Worm (Caenorhabditis elegans) whole organism, L4 larva: ENCODE measurements around the gene srj-7.

ENCODE experiments used
- F10B5.3 ChIP-seq: sonication (generic microtip); optimal IDR thresholded peaks from 2 replicates; lab custom pipeline; 2016; ENCODE audit warnings: mild to moderate bottlenecking, missing genetic modification characterization, missing compliant biosample characterization
- F26F4.8 ChIP-seq: fragments of 200-800 bp; sonication (Bioruptor generic); conservative IDR thresholded peaks from 2 replicates; pipeline ENCODE4 v1.3.6; 2022; ENCODE audit warnings: missing genetic modification characterization, missing compliant biosample characterization
- F37D6.2 ChIP-seq: sonication (generic microtip); optimal IDR thresholded peaks from 2 replicates; lab custom pipeline; 2016; ENCODE audit warnings: mild to moderate bottlenecking, missing genetic modification characterization, missing compliant biosample characterization
- F49E8.2 ChIP-seq: sonication (generic microtip); optimal IDR thresholded peaks from 2 replicates; lab custom pipeline; 2016; ENCODE audit warnings: missing compliant biosample characterization, mild to moderate bottlenecking, missing genetic modification characterization, borderline replicate concordance
- T26A8.4 ChIP-seq: fragments of 200-800 bp; sonication (Bioruptor generic); IDR thresholded peaks from 2 replicates; pipeline ENCODE4 v1.3.6; 2022; ENCODE audit warnings: missing genetic modification characterization, missing compliant biosample characterization
- Y5F2A.4 ChIP-seq: fragments of 200-800 bp; sonication (Bioruptor generic); optimal IDR thresholded peaks from 2 replicates; lab custom pipeline; 2018; ENCODE audit warnings: mild to moderate bottlenecking, missing genetic modification characterization, missing compliant biosample characterization
- ZK337.2 ChIP-seq: fragments of 200-800 bp; sonication (Bioruptor generic); IDR thresholded peaks from 2 replicates; pipeline ENCODE4 v1.3.6; 2022; ENCODE audit warnings: missing genetic modification reagents, missing genetic modification characterization, missing compliant biosample characterization
- ceh-28 ChIP-seq: fragments of 150-350 bp; optimal IDR thresholded peaks from 2 replicates; lab custom pipeline; 2014; ENCODE audit warnings: missing biosample characterization, missing genetic modification reagents, missing genetic modification characterization
- ceh-32 ChIP-seq: sonication (generic microtip); optimal IDR thresholded peaks from 2 replicates; lab custom pipeline; 2016; ENCODE audit warnings: mild to moderate bottlenecking, missing genetic modification characterization, missing compliant biosample characterization; ENCODE audit not compliant: poor library complexity
- ceh-62 ChIP-seq: sonication (generic microtip); optimal IDR thresholded peaks from 2 replicates; lab custom pipeline; 2017; ENCODE audit warnings: missing biosample characterization, missing genetic modification characterization
- cey-2 ChIP-seq: sonication (generic microtip); optimal IDR thresholded peaks from 3 replicates; lab custom pipeline; 2017; ENCODE audit warnings: missing genetic modification characterization, mild to moderate bottlenecking, missing compliant biosample characterization, antibody characterized with exemption, borderline replicate concordance; ENCODE audit not compliant: insufficient read depth
- ctbp-1 ChIP-seq: fragments of 200-800 bp; sonication (Bioruptor generic); IDR thresholded peaks from 2 replicates; pipeline ENCODE4 v1.3.6; 2022; ENCODE audit warnings: missing genetic modification reagents, missing genetic modification characterization, missing compliant biosample characterization
- daf-12 ChIP-seq: fragments of 150-350 bp; optimal IDR thresholded peaks from 2 replicates; lab custom pipeline; 2014; ENCODE audit warnings: missing biosample characterization, missing genetic modification reagents, missing genetic modification characterization
- daf-8 ChIP-seq: fragments of 200-800 bp; sonication (Bioruptor generic); IDR thresholded peaks from 2 replicates; pipeline ENCODE4 v1.3.6; 2022; ENCODE audit warnings: missing genetic modification characterization, missing compliant biosample characterization
- dmd-6 ChIP-seq: fragments of 200-800 bp; sonication (Bioruptor generic); IDR thresholded peaks from 2 replicates; pipeline ENCODE4 v1.3.6; 2022; ENCODE audit warnings: missing genetic modification reagents, missing genetic modification characterization, missing compliant biosample characterization
- dmd-9 ChIP-seq: fragments of 200-800 bp; sonication (Bioruptor generic); IDR thresholded peaks from 2 replicates; pipeline ENCODE4 v1.3.6; 2022; ENCODE audit warnings: missing genetic modification reagents, missing genetic modification characterization, missing compliant biosample characterization
- egl-27 ChIP-seq: sonication (generic microtip); optimal IDR thresholded peaks from 3 replicates; lab custom pipeline; 2017; ENCODE audit warnings: missing biosample characterization, missing genetic modification reagents, missing genetic modification characterization
- egl-43 ChIP-seq: fragments of 200-800 bp; sonication (Bioruptor generic); IDR thresholded peaks from 2 replicates; pipeline ENCODE4 v1.3.6; 2022; ENCODE audit warnings: missing genetic modification reagents, missing genetic modification characterization, missing compliant biosample characterization
- fkh-10 ChIP-seq: fragments of 150-350 bp; optimal IDR thresholded peaks from 2 replicates; lab custom pipeline; 2014; ENCODE audit warnings: missing biosample characterization, missing genetic modification reagents, missing genetic modification characterization
- fos-1 ChIP-seq: fragments of 150-350 bp; optimal IDR thresholded peaks from 2 replicates; lab custom pipeline; 2014; ENCODE audit warnings: missing biosample characterization, missing genetic modification characterization
- hlh-30 ChIP-seq: sonication (generic microtip); optimal IDR thresholded peaks from 2 replicates; lab custom pipeline; 2017; ENCODE audit warnings: antibody characterized with exemption, mild to moderate bottlenecking, missing genetic modification characterization, missing compliant biosample characterization; ENCODE audit not compliant: insufficient read depth
- lin-15B ChIP-seq: fragments of 150-350 bp; sonication (generic microtip); optimal IDR thresholded peaks from 3 replicates; lab custom pipeline; 2014; ENCODE audit warnings: missing biosample characterization, missing genetic modification characterization
- lin-38 ChIP-seq: fragments of 200-800 bp; sonication (Bioruptor generic); IDR thresholded peaks from 2 replicates; pipeline ENCODE4 v1.3.6; 2022; ENCODE audit warnings: missing genetic modification reagents, missing genetic modification characterization, missing compliant biosample characterization
- lsy-2 ChIP-seq, 2 experiments: fragments of 150-350 bp in 1 of 2; sonication (generic microtip) in 1 of 2; optimal IDR thresholded peaks; 2 replicates each; lab custom pipeline; 2014 to 2017; ENCODE audit warnings: missing biosample characterization in 2 of 2, missing genetic modification characterization in 2 of 2
- madf-5 ChIP-seq, 2 experiments: fragments of 200-800 bp; sonication (Bioruptor generic); IDR thresholded peaks; 2 replicates each; pipeline ENCODE4 v1.3.6; 2022; ENCODE audit warnings: missing compliant biosample characterization in 2 of 2, missing genetic modification characterization in 2 of 2
- mdl-1 ChIP-seq, 2 experiments: fragments of 150-350 bp in 1 of 2; sonication (generic microtip) in 1 of 2; optimal IDR thresholded peaks; 2 replicates each; lab custom pipeline; 2014 to 2017; ENCODE audit warnings: missing biosample characterization in 2 of 2, missing genetic modification characterization in 2 of 2
- mep-1 ChIP-seq: fragments of 150-350 bp; sonication (generic microtip); optimal IDR thresholded peaks from 3 replicates; lab custom pipeline; 2014; ENCODE audit warnings: missing biosample characterization, missing genetic modification characterization
- mxl-2 ChIP-seq: fragments of 200-800 bp; sonication (Bioruptor generic); conservative IDR thresholded peaks from 2 replicates; pipeline ENCODE4 v1.3.6; 2022; ENCODE audit warnings: missing genetic modification reagents, missing genetic modification characterization, missing compliant biosample characterization
- mxl-3 ChIP-seq: fragments of 200-800 bp; sonication (Bioruptor generic); optimal IDR thresholded peaks from 2 replicates; lab custom pipeline; 2018; ENCODE audit warnings: mild to moderate bottlenecking, missing genetic modification characterization, missing compliant biosample characterization
- nhr-11 ChIP-seq: fragments of 150-350 bp; optimal IDR thresholded peaks from 2 replicates; lab custom pipeline; 2014; ENCODE audit warnings: missing biosample characterization, missing genetic modification characterization
- nhr-111 ChIP-seq: fragments of 200-800 bp; sonication (Bioruptor generic); optimal IDR thresholded peaks from 2 replicates; lab custom pipeline; 2018; ENCODE audit warnings: mild to moderate bottlenecking, missing genetic modification characterization, missing compliant biosample characterization
- nhr-237 ChIP-seq: sonication (generic microtip); optimal IDR thresholded peaks from 2 replicates; lab custom pipeline; 2017; ENCODE audit warnings: missing biosample characterization, missing genetic modification characterization
- nhr-6 ChIP-seq: fragments of 150-350 bp; optimal IDR thresholded peaks from 2 replicates; lab custom pipeline; 2014; ENCODE audit warnings: missing biosample characterization, missing genetic modification characterization
- pha-4 ChIP-seq, 2 experiments: fragments of 150-350 bp in 1 of 2; fragments of 200-800 bp in 1 of 2; sonication (Bioruptor generic) in 1 of 2; IDR thresholded peaks in 1 of 2; optimal IDR thresholded peaks in 1 of 2; 2 replicates each; pipeline versions ENCODE4 v1.3.6 to Lab custom; 2014 to 2022; ENCODE audit warnings: missing genetic modification characterization in 2 of 2, missing genetic modification reagents in 2 of 2, missing biosample characterization in 1 of 2, missing compliant biosample characterization in 1 of 2
- tra-1 ChIP-seq: fragments of 200-800 bp; sonication (Bioruptor generic); IDR thresholded peaks from 2 replicates; pipeline ENCODE4 v1.3.6; 2022; ENCODE audit warnings: missing genetic modification reagents, missing genetic modification characterization, missing compliant biosample characterization
- unc-39 ChIP-seq: sonication (generic microtip); optimal IDR thresholded peaks from 2 replicates; lab custom pipeline; 2017; ENCODE audit warnings: missing biosample characterization, missing genetic modification characterization
- zfp-2 ChIP-seq: sonication (generic microtip); optimal IDR thresholded peaks from 2 replicates; lab custom pipeline; 2016; ENCODE audit warnings: mild to moderate bottlenecking, missing genetic modification characterization, missing compliant biosample characterization
- zip-2 ChIP-seq: fragments of 150-350 bp; optimal IDR thresholded peaks from 2 replicates; lab custom pipeline; 2014; ENCODE audit warnings: missing biosample characterization, missing genetic modification characterization
- ztf-7 ChIP-seq: fragments of 150-350 bp; optimal IDR thresholded peaks from 2 replicates; lab custom pipeline; 2014; ENCODE audit warnings: missing biosample characterization, missing genetic modification characterization

The srj-7 gene

ce11 chrV:3256051-3256450, 11.2 kb downstream of the srj-7 start, which contains the start of gene srt-63:
TSS of gene srt-63 (minus strand) at chrV:3256151.
- TF ChIP-seq ceh-32 (tag; lab: Kevin White, UChicago) (no peak), egl-43 (no peak), mep-1 (no peak), nhr-11 (tag; lab: Kevin White, UChicago) (no peak), unc-39 (tag; lab: Kevin White, UChicago) (no peak), lin-15B (tag; lab: Kevin White, UChicago) (no peak), F26F4.8 (no peak), ceh-62 (tag; lab: Kevin White, UChicago) (no peak), mxl-3 (GFP tag; lab: Kevin White, UChicago) (no peak), lsy-2 (tag; optimal IDR thresholded peaks at IDR 0.05; lab: Kevin White, UChicago) (no peak), ctbp-1 (GFP tag; lab: Robert Waterston, UW) (no peak), F10B5.3 (tag; lab: Kevin White, UChicago) (no peak), fos-1 (tag; lab: Kevin White, UChicago) (no peak), fkh-10 (GFP tag; lab: Kevin White, UChicago) (no peak), ZK337.2 (GFP tag; lab: Robert Waterston, UW) (no peak), nhr-237 (tag; lab: Kevin White, UChicago) (no peak), hlh-30 (no peak), tra-1 (GFP tag; lab: Robert Waterston, UW) (no peak), zfp-2 (no peak), pha-4 (GFP tag; IDR thresholded peaks at IDR 0.05; lab: Robert Waterston, UW) (no peak), pha-4 (tag; optimal IDR thresholded peaks at IDR 0.05; lab: Kevin White, UChicago) (no peak)

- TF ChIP-seq F37D6.2 (tag; lab: Kevin White, UChicago) (no peak), nhr-11 (tag; lab: Kevin White, UChicago) (no peak), daf-8 (GFP tag; lab: Robert Waterston, UW) (no peak), dmd-6 (GFP tag; lab: Robert Waterston, UW) (no peak), mxl-2 (GFP tag; lab: Robert Waterston, UW) (no peak), madf-5 (GFP tag; IDR thresholded peaks at IDR 0.05; lab: Robert Waterston, UW) (no peak), Y5F2A.4 (GFP tag; lab: Kevin White, UChicago) (no peak), T26A8.4 (GFP tag; lab: Robert Waterston, UW) (no peak), F49E8.2 (no peak), nhr-111 (no peak), ztf-7 (no peak), daf-12 (tag; lab: Kevin White, UChicago) (no peak), mdl-1 (tag; optimal IDR thresholded peaks at IDR 0.05; lab: Kevin White, UChicago) (no peak), lin-38 (no peak), dmd-9 (GFP tag; lab: Robert Waterston, UW) (no peak), ceh-28 (tag; lab: Kevin White, UChicago) (no peak), egl-43 (no peak), nhr-6 (no peak), cey-2 (tag; lab: Kevin White, UChicago) (no peak), nhr-237 (tag; lab: Kevin White, UChicago) (no peak)
These were observed 12.0 kb downstream of the srj-7 start for ce11 chrV:3256809-3257208.

DNA sequence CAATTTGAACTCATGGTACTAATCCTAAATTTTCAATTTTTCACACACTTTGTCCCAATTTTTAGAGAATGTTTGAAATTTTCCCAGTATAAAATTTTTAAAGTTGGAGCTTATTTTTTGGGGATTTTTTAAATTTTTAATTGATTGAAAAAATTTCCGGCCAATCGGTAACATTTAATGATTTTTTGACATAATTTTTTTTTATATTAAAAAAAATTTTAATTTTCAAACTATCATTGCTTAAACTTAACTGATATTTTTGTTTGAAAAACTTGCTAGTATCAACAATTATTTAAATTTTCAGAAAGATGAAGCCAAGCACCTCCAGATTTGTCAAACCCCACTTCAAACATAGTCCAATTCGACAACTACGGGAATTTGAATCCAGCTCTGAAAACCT, 12.5 kb downstream of the srj-7 start, which contains the start of gene T28A11.22:
TSS of gene T28A11.22 (plus strand) at position 301 of the 400 bp plus-strand sequence.
- TF ChIP-seq lsy-2 (tag; optimal IDR thresholded peaks at IDR 0.05; lab: Kevin White, UChicago) (no peak), F49E8.2 (no peak), Y5F2A.4 (GFP tag; lab: Kevin White, UChicago) (no peak), ceh-28 (tag; lab: Kevin White, UChicago) (no peak), zip-2 (tag; lab: Kevin White, UChicago) (no peak), daf-8 (GFP tag; lab: Robert Waterston, UW) (no peak), F37D6.2 (tag; lab: Kevin White, UChicago) (no peak), egl-27 (tag; lab: Kevin White, UChicago) (no peak), zfp-2 (no peak)
